Fruit fly (Drosophila melanogaster) whole organism, adult: Measurements from ENCODE around the gene CG15336.
A peak's percentile ranks its signal among the peaks of the same experiment; 100 is the strongest.

Source experiments
- CG11617 ChIP-seq: fragments of 200-800 bp; sonication (Bioruptor generic); optimal IDR thresholded peaks from 2 replicates; lab custom pipeline; 2017; ENCODE audit warnings: mild to moderate bottlenecking, missing biosample characterization, missing genetic modification reagents, missing genetic modification characterization
- CG14711 ChIP-seq: fragments of 200-800 bp; sonication (Bioruptor generic); optimal IDR thresholded peaks from 2 replicates; lab custom pipeline; 2018; ENCODE audit warnings: missing biosample characterization, mild to moderate bottlenecking, missing genetic modification characterization, moderate library complexity
- CG1620 ChIP-seq: fragments of 200-800 bp; sonication (Bioruptor generic); optimal IDR thresholded peaks from 2 replicates; lab custom pipeline; 2016; ENCODE audit warnings: missing biosample characterization, missing genetic modification characterization
- CG33017 ChIP-seq: fragments of 200-800 bp; sonication (Bioruptor generic); optimal IDR thresholded peaks from 2 replicates; lab custom pipeline; 2018; ENCODE audit warnings: missing biosample characterization, mild to moderate bottlenecking, missing genetic modification characterization, moderate library complexity
- CG5204 ChIP-seq: fragments of 200-800 bp; sonication (Bioruptor generic); optimal IDR thresholded peaks from 2 replicates; lab custom pipeline; 2016; ENCODE audit warnings: missing biosample characterization, missing genetic modification characterization
- CG7045 ChIP-seq: fragments of 200-800 bp; sonication (Bioruptor generic); optimal IDR thresholded peaks from 2 replicates; lab custom pipeline; 2017; ENCODE audit warnings: missing biosample characterization, mild to moderate bottlenecking, missing genetic modification characterization
- CG7101 ChIP-seq: fragments of 200-800 bp; sonication (Bioruptor generic); optimal IDR thresholded peaks from 2 replicates; lab custom pipeline; 2018; ENCODE audit warnings: missing biosample characterization, mild to moderate bottlenecking, missing genetic modification characterization, moderate library complexity
- Crg-1 ChIP-seq: fragments of 200-800 bp; sonication (Bioruptor generic); optimal IDR thresholded peaks from 2 replicates; lab custom pipeline; 2016; ENCODE audit warnings: missing biosample characterization, missing genetic modification characterization
- Mnt ChIP-seq: fragments of 200-800 bp; sonication (Bioruptor generic); optimal IDR thresholded peaks from 2 replicates; lab custom pipeline; 2016; ENCODE audit warnings: missing biosample characterization, mild to moderate bottlenecking, missing genetic modification characterization
- bab1 ChIP-seq: fragments of 200-800 bp; sonication (Bioruptor generic); optimal IDR thresholded peaks from 3 replicates; lab custom pipeline; 2019; ENCODE audit warnings: missing biosample characterization, mild to moderate bottlenecking, missing genetic modification characterization, moderate library complexity
- kay ChIP-seq: fragments of 200-800 bp; sonication (Bioruptor generic); peaks from one replicate; lab custom pipeline; 2016; ENCODE audit warnings: missing biosample characterization, missing genetic modification characterization, borderline replicate concordance
- ovo ChIP-seq: fragments of 200-800 bp; sonication (Bioruptor generic); optimal IDR thresholded peaks from 2 replicates; lab custom pipeline; 2016; ENCODE audit warnings: missing biosample characterization, missing genetic modification characterization
- tj ChIP-seq: fragments of 200-800 bp; sonication (Bioruptor generic); optimal IDR thresholded peaks from 3 replicates; lab custom pipeline; 2017; ENCODE audit warnings: missing biosample characterization, mild to moderate bottlenecking, missing genetic modification characterization, moderate library complexity

- no peak for TF ChIP-seq tj
- no peak for TF ChIP-seq CG5204 (GFP tag; lab: Kevin White, UChicago)
- no peak for TF ChIP-seq CG14711 (tag; lab: Kevin White, UChicago)
- TF ChIP-seq Crg-1 (GFP tag; lab: Kevin White, UChicago): no peak
- no peak for TF ChIP-seq kay (GFP tag; lab: Kevin White, UChicago)
- TF ChIP-seq CG7101 (tag; lab: Kevin White, UChicago): no peak
- no peak for TF ChIP-seq CG33017 (tag; lab: Kevin White, UChicago)
- no peak for TF ChIP-seq CG11617 (GFP tag; lab: Kevin White, UChicago)
- no peak for TF ChIP-seq CG7045 (GFP tag; lab: Kevin White, UChicago)
- TF ChIP-seq ovo (GFP tag; lab: Kevin White, UChicago): no peak
- TF ChIP-seq CG1620 (GFP tag; lab: Kevin White, UChicago): no peak
- peak; percentile 84 for TF ChIP-seq Mnt
- TF ChIP-seq bab1: no peak
Observed at dm6 chrX:8116813-8117212, 30.9 kb upstream of the CG15336 start, which contains the start of gene CG1575.
